Fruit fly (Drosophila melanogaster): Measurements from ENCODE around the gene CG15382.

DNA sequence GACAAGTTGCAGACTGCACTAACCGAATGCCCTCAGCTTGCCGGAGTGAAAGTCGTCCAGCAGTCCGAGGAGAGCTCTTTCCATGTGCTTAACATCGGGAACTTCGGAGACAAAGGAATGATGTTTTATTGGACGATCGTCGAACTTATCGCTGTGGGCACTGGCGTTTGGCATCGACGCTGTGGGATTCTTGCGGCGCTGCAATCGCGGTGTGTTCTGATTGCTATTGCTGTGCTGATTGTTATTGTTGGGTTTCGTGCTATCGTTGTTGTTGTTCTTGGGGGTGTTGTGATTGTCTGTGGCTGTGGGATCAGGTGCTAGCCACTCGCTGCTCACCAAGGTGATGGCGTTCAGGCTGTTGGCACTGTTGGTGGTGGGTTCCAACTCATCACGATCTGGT lies 35.1 kb downstream of the CG15382 start:
- TF ChIP-seq CTCF (optimal IDR thresholded peaks at IDR 0.05) (no peak), CG8478 (optimal IDR thresholded peaks at IDR 0.05) (no peak)
